Fruit fly (Drosophila melanogaster): ENCODE measurements around the gene CG6961.

DNA sequence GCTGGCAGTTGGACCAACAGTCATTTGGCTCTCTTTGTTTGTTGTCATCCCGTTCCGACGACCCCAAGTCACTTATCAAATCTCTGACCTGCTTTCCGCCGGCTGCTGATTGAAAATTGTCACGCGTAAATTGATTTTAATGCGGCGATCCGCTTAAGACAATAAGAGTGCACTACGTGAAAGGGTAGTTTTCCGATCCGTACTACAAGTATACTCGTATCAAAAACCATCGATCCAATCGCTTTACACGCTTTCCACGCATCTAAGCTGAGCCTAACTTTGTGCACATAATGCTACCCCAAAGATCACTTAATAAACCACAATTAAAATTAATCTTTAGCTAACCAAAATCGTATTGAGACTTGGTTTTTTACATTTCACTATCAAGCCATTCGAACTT lies 8.3 kb downstream of the CG6961 start:
- TF ChIP-seq kay (GFP tag; ENCODE audit: borderline replicate concordance) (no peak), ovo (GFP tag; optimal IDR thresholded peaks at IDR 0.05) (no peak), bab1 (GFP tag; optimal IDR thresholded peaks at IDR 0.05) (no peak), CG5204 (GFP tag; optimal IDR thresholded peaks at IDR 0.05) (no peak), CG1620 (GFP tag; optimal IDR thresholded peaks at IDR 0.05) (no peak), CG7101 (tag; optimal IDR thresholded peaks at IDR 0.05) (no peak), CG12768 (GFP tag; optimal IDR thresholded peaks at IDR 0.05) (no peak), pad (GFP tag; optimal IDR thresholded peaks at IDR 0.05) (no peak), CG7045 (GFP tag; optimal IDR thresholded peaks at IDR 0.05) (no peak)
